Worm (Caenorhabditis elegans) whole organism, young adult: Measurements from ENCODE around the gene hil-1.

Experiments used
- B0035.1 ChIP-seq: sonication (generic microtip); optimal IDR thresholded peaks from 2 replicates; lab custom pipeline; 2016; ENCODE audit warnings: missing genetic modification characterization, mild to moderate bottlenecking, missing compliant biosample characterization, missing genotype, missing genetic modification reagents
- B0336.3 ChIP-seq: fragments of 200-800 bp; sonication (Bioruptor generic); IDR thresholded peaks from 2 replicates; pipeline ENCODE4 v1.3.6; 2022; ENCODE audit warnings: missing genetic modification characterization, missing compliant biosample characterization
- F10E7.11 ChIP-seq: sonication (generic microtip); optimal IDR thresholded peaks from 2 replicates; lab custom pipeline; 2017; ENCODE audit warnings: mild to moderate bottlenecking, missing genetic modification characterization, moderate library complexity, missing compliant biosample characterization
- F22D6.2 ChIP-seq: sonication (generic microtip); optimal IDR thresholded peaks from 2 replicates; lab custom pipeline; 2016; ENCODE audit warnings: mild to moderate bottlenecking, missing genetic modification characterization, missing compliant biosample characterization
- F23B12.7 ChIP-seq: sonication (generic microtip); optimal IDR thresholded peaks from 2 replicates; lab custom pipeline; 2017; ENCODE audit warnings: missing genetic modification characterization, mild to moderate bottlenecking, missing compliant biosample characterization, antibody characterized with exemption, moderate library complexity; ENCODE audit not compliant: insufficient read depth
- F39B2.1 ChIP-seq: fragments of 200-800 bp; sonication (Bioruptor generic); IDR thresholded peaks from 2 replicates; pipeline ENCODE4 v1.3.6; 2022; ENCODE audit warnings: missing genetic modification reagents, missing genetic modification characterization, missing compliant biosample characterization
- F52B5.7 ChIP-seq: sonication (generic microtip); optimal IDR thresholded peaks from 2 replicates; lab custom pipeline; 2016; ENCODE audit warnings: mild to moderate bottlenecking, missing genetic modification characterization, missing compliant biosample characterization
- F57C9.4 ChIP-seq: sonication (generic microtip); optimal IDR thresholded peaks from 2 replicates; lab custom pipeline; 2017; ENCODE audit warnings: mild to moderate bottlenecking, missing genetic modification characterization, missing compliant biosample characterization
- K11D2.4 ChIP-seq: fragments of 200-800 bp; sonication (Bioruptor generic); IDR thresholded peaks from 2 replicates; pipeline ENCODE4 v1.3.6; 2022; ENCODE audit warnings: missing genetic modification reagents, missing genetic modification characterization, missing compliant biosample characterization
- K12H6.12 ChIP-seq: fragments of 200-800 bp; sonication (Bioruptor generic); optimal IDR thresholded peaks from 2 replicates; lab custom pipeline; 2018; ENCODE audit warnings: mild to moderate bottlenecking, missing genetic modification characterization, missing compliant biosample characterization
- T26A5.8 ChIP-seq: sonication (generic microtip); optimal IDR thresholded peaks from 2 replicates; lab custom pipeline; 2016; ENCODE audit warnings: missing genetic modification characterization, missing compliant biosample characterization
- Y95B8A.8 ChIP-seq: fragments of 200-800 bp; sonication (Bioruptor generic); IDR thresholded peaks from 2 replicates; pipeline ENCODE4 v1.3.6; 2022; ENCODE audit warnings: missing genetic modification reagents, missing genetic modification characterization, missing compliant biosample characterization
- ZK185.1 ChIP-seq: sonication (generic microtip); optimal IDR thresholded peaks from 2 replicates; lab custom pipeline; 2016; ENCODE audit warnings: mild to moderate bottlenecking, missing genetic modification characterization, missing compliant biosample characterization; ENCODE audit not compliant: poor library complexity, severe bottlenecking
- aptf-2 ChIP-seq: fragments of 200-800 bp; sonication (Bioruptor generic); conservative IDR thresholded peaks from 2 replicates; pipeline ENCODE4 v1.3.6; 2022; ENCODE audit warnings: missing genetic modification reagents, missing genetic modification characterization, missing compliant biosample characterization
- attf-6 ChIP-seq: fragments of 200-800 bp; sonication (Bioruptor generic); IDR thresholded peaks from 2 replicates; pipeline ENCODE4 v1.3.6; 2022; ENCODE audit warnings: missing genetic modification reagents, missing genetic modification characterization, missing compliant biosample characterization
- ceh-27 ChIP-seq: fragments of 200-800 bp; sonication (Bioruptor generic); optimal IDR thresholded peaks from 2 replicates; lab custom pipeline; 2018; ENCODE audit warnings: mild to moderate bottlenecking, missing genetic modification characterization, moderate library complexity, missing compliant biosample characterization
- ceh-58 ChIP-seq: fragments of 200-800 bp; sonication (Bioruptor generic); IDR thresholded peaks from 2 replicates; pipeline ENCODE4 v1.3.6; 2022; ENCODE audit warnings: missing genetic modification characterization, missing compliant biosample characterization
- ceh-79 ChIP-seq: sonication (generic microtip); optimal IDR thresholded peaks from 2 replicates; lab custom pipeline; 2017; ENCODE audit warnings: mild to moderate bottlenecking, missing genetic modification characterization, missing compliant biosample characterization
- dpff-1 ChIP-seq: sonication (generic microtip); optimal IDR thresholded peaks from 2 replicates; lab custom pipeline; 2017; ENCODE audit warnings: mild to moderate bottlenecking, missing genetic modification characterization, missing compliant biosample characterization
- efl-1 ChIP-seq: fragments of 150-350 bp; optimal IDR thresholded peaks from 2 replicates; lab custom pipeline; 2014; ENCODE audit warnings: missing biosample characterization, missing genetic modification reagents, missing genetic modification characterization
- egl-18 ChIP-seq: fragments of 200-800 bp; sonication (Bioruptor generic); IDR thresholded peaks from 2 replicates; pipeline ENCODE4 v1.3.6; 2022; ENCODE audit warnings: missing genetic modification reagents, missing genetic modification characterization, missing compliant biosample characterization
- egl-44 ChIP-seq: fragments of 200-800 bp; sonication (Bioruptor generic); IDR thresholded peaks from 2 replicates; pipeline ENCODE4 v1.3.6; 2022; ENCODE audit warnings: missing genetic modification reagents, missing genetic modification characterization, missing compliant biosample characterization
- ets-4 ChIP-seq: fragments of 200-800 bp; sonication (Bioruptor generic); optimal IDR thresholded peaks from 2 replicates; lab custom pipeline; 2018; ENCODE audit warnings: mild to moderate bottlenecking, missing genetic modification characterization, missing compliant biosample characterization
- fkh-3 ChIP-seq: sonication (generic microtip); optimal IDR thresholded peaks from 2 replicates; lab custom pipeline; 2016; ENCODE audit warnings: mild to moderate bottlenecking, missing genetic modification characterization, missing compliant biosample characterization
- him-1 ChIP-seq: sonication (generic microtip); optimal IDR thresholded peaks from 2 replicates; lab custom pipeline; 2016; ENCODE audit warnings: missing genotype, missing genetic modification reagents, missing genetic modification characterization, missing compliant biosample characterization
- hrde-1 ChIP-seq: sonication (generic microtip); optimal IDR thresholded peaks from 2 replicates; lab custom pipeline; 2016; ENCODE audit warnings: missing genetic modification characterization, mild to moderate bottlenecking, missing compliant biosample characterization, moderate library complexity, missing genotype, missing genetic modification reagents, borderline replicate concordance
- hsf-1 ChIP-seq: fragments of 200-800 bp; sonication (Bioruptor generic); IDR thresholded peaks from 2 replicates; pipeline ENCODE4 v1.3.6; 2022; ENCODE audit warnings: missing genetic modification reagents, missing genetic modification characterization, missing compliant biosample characterization
- let-526 ChIP-seq: fragments of 200-800 bp; sonication (Bioruptor generic); IDR thresholded peaks from 2 replicates; pipeline ENCODE4 v1.3.6; 2022; ENCODE audit warnings: missing genetic modification reagents, missing genetic modification characterization, missing compliant biosample characterization
- lin-40 ChIP-seq: sonication (generic microtip); optimal IDR thresholded peaks from 2 replicates; lab custom pipeline; 2016; ENCODE audit warnings: missing genetic modification characterization, mild to moderate bottlenecking, missing compliant biosample characterization, missing genotype, missing genetic modification reagents
- mes-4 ChIP-seq: sonication (generic microtip); optimal IDR thresholded peaks from 2 replicates; lab custom pipeline; 2016; ENCODE audit warnings: missing genotype, missing genetic modification characterization, missing compliant biosample characterization
- nfya-1 ChIP-seq: sonication (generic microtip); optimal IDR thresholded peaks from 2 replicates; lab custom pipeline; 2017; ENCODE audit warnings: antibody characterized with exemption, missing compliant biosample characterization, missing genetic modification characterization, borderline replicate concordance; ENCODE audit not compliant: insufficient read depth
- nhr-80 ChIP-seq: sonication (generic microtip); optimal IDR thresholded peaks from 2 replicates; lab custom pipeline; 2016; ENCODE audit warnings: missing genetic modification characterization, missing compliant biosample characterization
- pbrm-1 ChIP-seq: fragments of 200-800 bp; sonication (Bioruptor generic); IDR thresholded peaks from 2 replicates; pipeline ENCODE4 v1.3.6; 2022; ENCODE audit warnings: missing genetic modification reagents, missing genetic modification characterization, missing compliant biosample characterization
- rcor-1 ChIP-seq: fragments of 200-800 bp; sonication (Bioruptor generic); IDR thresholded peaks from 2 replicates; pipeline ENCODE4 v1.3.6; 2022; ENCODE audit warnings: missing genetic modification reagents, missing genetic modification characterization, missing compliant biosample characterization
- rpc-1 ChIP-seq, 2 experiments: fragments of 150-350 bp in 1 of 2; sonication (generic microtip) in 1 of 2; optimal IDR thresholded peaks; 2 replicates each; lab custom pipeline; 2014 to 2018; ENCODE audit warnings: missing biosample characterization in 1 of 2, missing genetic modification characterization in 1 of 2, missing genetic modification reagents in 1 of 2, missing genotype in 1 of 2
- snpc-1.1 ChIP-seq: sonication (generic microtip); optimal IDR thresholded peaks from 2 replicates; lab custom pipeline; 2017; ENCODE audit warnings: missing genetic modification characterization, mild to moderate bottlenecking, missing compliant biosample characterization, antibody characterized with exemption, moderate library complexity, missing genotype, missing genetic modification reagents; ENCODE audit not compliant: insufficient read depth
- snpc-1.3 ChIP-seq: sonication (generic microtip); optimal IDR thresholded peaks from 2 replicates; lab custom pipeline; 2017; ENCODE audit warnings: missing genetic modification characterization, mild to moderate bottlenecking, missing compliant biosample characterization, antibody characterized with exemption, moderate library complexity, missing genotype, missing genetic modification reagents; ENCODE audit not compliant: insufficient read depth
- snpc-3.4 ChIP-seq: sonication (generic microtip); optimal IDR thresholded peaks from 2 replicates; lab custom pipeline; 2017; ENCODE audit warnings: missing genetic modification characterization, mild to moderate bottlenecking, missing compliant biosample characterization, antibody characterized with exemption, moderate library complexity, missing genotype, missing genetic modification reagents
- sptf-2 ChIP-seq: fragments of 200-800 bp; sonication (Bioruptor generic); optimal IDR thresholded peaks from 2 replicates; lab custom pipeline; 2018; ENCODE audit warnings: mild to moderate bottlenecking, missing genetic modification characterization, missing compliant biosample characterization
- tbp1 ChIP-seq: fragments of 200-800 bp; sonication (Bioruptor generic); optimal IDR thresholded peaks from 2 replicates; lab custom pipeline; 2018; ENCODE audit warnings: mild to moderate bottlenecking, missing genetic modification characterization, missing compliant biosample characterization
- tbx-9 ChIP-seq: sonication (generic microtip); optimal IDR thresholded peaks from 2 replicates; lab custom pipeline; 2016; ENCODE audit warnings: borderline replicate concordance, missing genetic modification characterization, inconsistent platforms, missing compliant biosample characterization
- unc-62 ChIP-seq: fragments of 150-350 bp; optimal IDR thresholded peaks from 2 replicates; lab custom pipeline; 2014; ENCODE audit warnings: missing biosample characterization, missing genetic modification reagents, missing genetic modification characterization
- zfh-2 ChIP-seq: fragments of 200-800 bp; sonication (Bioruptor generic); conservative IDR thresholded peaks from 2 replicates; pipeline ENCODE4 v1.3.6; 2022; ENCODE audit warnings: missing genetic modification reagents, missing genetic modification characterization, missing compliant biosample characterization
- zim-3 ChIP-seq: sonication (generic microtip); optimal IDR thresholded peaks from 2 replicates; lab custom pipeline; 2017; ENCODE audit warnings: mild to moderate bottlenecking, missing genetic modification characterization, moderate library complexity, missing compliant biosample characterization

Gene hil-1

DNA sequence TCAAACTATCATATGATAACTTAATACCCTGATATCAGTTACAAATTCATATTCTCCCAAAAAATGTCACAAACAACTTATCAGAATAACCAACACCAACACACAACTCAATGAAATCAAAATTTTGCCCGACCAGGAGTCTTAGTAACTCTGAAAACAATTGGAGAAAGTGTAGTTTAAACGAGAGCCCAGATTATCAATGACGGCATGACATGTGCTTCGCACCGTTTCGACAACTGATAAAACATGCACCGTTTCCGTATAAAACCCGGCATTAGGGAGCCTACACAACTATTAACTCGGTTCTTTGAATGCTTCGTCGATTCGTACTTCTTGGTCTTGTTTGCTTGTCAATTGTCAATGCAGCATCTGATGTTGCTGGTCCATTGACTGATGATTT is 44.0 kb downstream of the hil-1 start, which contains the start of gene fil-1:
TSS of gene fil-1 (plus strand) at position 219 of the 400 bp plus-strand sequence.
- TF ChIP-seq efl-1 (GFP tag; lab: Kevin White, UChicago) (no peak), nhr-80 (tag; lab: Kevin White, UChicago) (peak; percentile 22), fkh-3 (tag; lab: Kevin White, UChicago) (no peak)
- TF ChIP-seq, all 124 proteins: peak for 1

DNA sequence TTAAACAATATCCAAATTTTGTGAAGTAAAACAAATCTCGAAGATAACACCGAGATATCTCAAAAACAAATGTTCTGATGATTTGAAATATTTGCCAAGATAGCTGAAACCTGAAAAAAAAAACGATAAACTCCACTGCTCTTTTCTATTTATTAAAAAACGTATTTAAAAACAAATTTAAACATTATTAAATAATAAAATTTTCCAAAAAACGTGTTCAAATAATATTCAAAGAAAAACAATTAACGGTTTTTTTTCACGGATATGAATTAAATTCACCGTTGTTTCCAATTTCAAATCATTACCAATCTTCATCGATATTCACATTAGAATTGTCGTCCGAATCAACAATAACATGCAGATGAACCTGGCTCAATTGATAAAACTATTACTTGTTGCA is 46.7 kb downstream of the hil-1 start, which contains the start of gene irld-14:
TSS of gene irld-14 (plus strand) at position 301 of the 400 bp plus-strand sequence.
- no peak for TF ChIP-seq him-1 (tag; lab: Kevin White, UChicago)
- TF ChIP-seq F52B5.7: no peak
- TF ChIP-seq K11D2.4 (GFP tag; lab: Robert Waterston, UW): no peak
- no peak for TF ChIP-seq snpc-3.4 (tag; lab: Kevin White, UChicago)
- TF ChIP-seq nfya-1 (tag; lab: Kevin White, UChicago): no peak
- TF ChIP-seq hrde-1 (tag; lab: Kevin White, UChicago): no peak
- no peak for TF ChIP-seq rcor-1 (GFP tag; lab: Robert Waterston, UW)
- TF ChIP-seq ets-4 (GFP tag; lab: Kevin White, UChicago): no peak
- TF ChIP-seq zfh-2: no peak
- TF ChIP-seq B0035.1 (tag; lab: Kevin White, UChicago): no peak

DNA sequence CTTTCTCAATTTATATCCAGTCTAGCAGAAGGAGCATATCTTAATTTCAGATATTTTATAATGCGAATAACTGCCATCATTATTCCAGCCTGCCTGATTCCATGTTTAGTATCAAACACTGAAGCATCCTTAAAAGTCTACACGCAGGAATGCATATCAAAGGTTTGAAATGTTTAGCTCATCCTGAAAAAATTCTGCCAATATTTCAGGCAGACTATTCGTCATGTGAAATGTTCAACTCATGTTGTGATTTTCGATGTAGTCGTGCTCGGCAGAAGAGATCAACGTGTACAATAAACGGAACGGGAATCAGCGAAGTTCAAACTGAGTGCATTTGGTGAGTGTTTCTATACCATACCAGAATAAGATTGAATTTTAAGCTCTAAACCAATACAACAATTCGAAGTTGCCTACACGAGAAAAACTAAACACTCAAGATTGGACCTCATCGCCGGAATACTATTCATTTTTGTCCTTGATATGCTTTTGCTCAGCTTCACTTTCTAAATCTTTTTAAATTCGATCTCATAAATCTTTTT is 50.0 kb downstream of the hil-1 start, which contains the start of gene T01C3.11:
TSS of gene T01C3.11 (plus strand) at position 51 of the 539 bp plus-strand sequence.
- TF ChIP-seq snpc-1.3 (tag; lab: Kevin White, UChicago): peak; percentile 54
- no peak for TF ChIP-seq aptf-2 (GFP tag; lab: Robert Waterston, UW)
- TF ChIP-seq F39B2.1 (GFP tag; lab: Robert Waterston, UW): no peak
- peak; percentile 7 for TF ChIP-seq ZK185.1 (tag; lab: Kevin White, UChicago)
- no peak for TF ChIP-seq F57C9.4 (tag; lab: Kevin White, UChicago)
- no peak for TF ChIP-seq K12H6.12 (tag; lab: Kevin White, UChicago)
- TF ChIP-seq lin-40: no peak
- TF ChIP-seq zim-3 (tag; lab: Kevin White, UChicago): no peak
- TF ChIP-seq ceh-58: no peak
- TF ChIP-seq snpc-1.1 (tag; lab: Kevin White, UChicago): peak; percentile 35
- no peak for TF ChIP-seq tbx-9
- peak; percentile 32 for TF ChIP-seq tbp1 (GFP tag; lab: Kevin White, UChicago)
- TF ChIP-seq hsf-1 (GFP tag; lab: Robert Waterston, UW): peak; percentile 5; the same call in 1 of the 2 replicates
- no peak for TF ChIP-seq let-526 (GFP tag; lab: Robert Waterston, UW)
- no peak for TF ChIP-seq unc-62
- TF ChIP-seq pbrm-1 (GFP tag; lab: Robert Waterston, UW): peak; percentile 13; the same call in 1 of the 2 replicates
- no peak for TF ChIP-seq egl-44 (GFP tag; lab: Robert Waterston, UW)
- no peak for TF ChIP-seq T26A5.8 (tag; lab: Kevin White, UChicago)
- no peak for TF ChIP-seq nhr-80 (tag; lab: Kevin White, UChicago)
- TF ChIP-seq rpc-1 (optimal IDR thresholded peaks at IDR 0.05; lab: Kevin White, UChicago): no peak
- no peak for TF ChIP-seq rpc-1 (tag; optimal IDR thresholded peaks at IDR 0.05; lab: Kevin White, UChicago)
- no peak for TF ChIP-seq Y95B8A.8
- TF ChIP-seq attf-6 (GFP tag; lab: Robert Waterston, UW): peak; percentile 53; the same call in 1 of the 2 replicates
- no peak for TF ChIP-seq F10E7.11
- TF ChIP-seq ceh-79 (tag; lab: Kevin White, UChicago): no peak
- TF ChIP-seq B0336.3 (GFP tag; lab: Robert Waterston, UW): no peak
- no peak for TF ChIP-seq sptf-2 (GFP tag; lab: Kevin White, UChicago)
- peak; percentile 16 for TF ChIP-seq mes-4 (tag; lab: Kevin White, UChicago)
- TF ChIP-seq egl-18: no peak
- TF ChIP-seq F22D6.2 (tag; lab: Kevin White, UChicago): no peak
- TF ChIP-seq F23B12.7 (tag; lab: Kevin White, UChicago): no peak
- TF ChIP-seq dpff-1: no peak
- TF ChIP-seq rcor-1 (GFP tag; lab: Robert Waterston, UW): no peak
- no peak for TF ChIP-seq ceh-27 (GFP tag; lab: Kevin White, UChicago)
